Worm (Caenorhabditis elegans) whole organism, midembryonic: ENCODE data around the gene sru-30.

Experiments
- cog-1 ChIP-seq: sonication (generic microtip); optimal IDR thresholded peaks from 2 replicates; lab custom pipeline; 2016; ENCODE audit warnings: missing genetic modification characterization, missing compliant biosample characterization
- flt-1 ChIP-seq: fragments of 200-800 bp; sonication (Bioruptor generic); IDR thresholded peaks from 2 replicates; pipeline ENCODE4 v1.3.6; 2022; ENCODE audit warnings: missing genetic modification characterization, missing compliant biosample characterization
- klf-2 ChIP-seq: fragments of 200-800 bp; sonication (Bioruptor generic); conservative IDR thresholded peaks from 2 replicates; pipeline ENCODE4 v1.3.6; 2022; ENCODE audit warnings: missing genetic modification reagents, missing genetic modification characterization, missing compliant biosample characterization
- med-1 ChIP-seq: sonication (generic microtip); optimal IDR thresholded peaks from 2 replicates; lab custom pipeline; 2017; ENCODE audit warnings: missing genetic modification characterization, mild to moderate bottlenecking, missing compliant biosample characterization, antibody characterized with exemption, missing genetic modification reagents; ENCODE audit not compliant: insufficient read depth
- ref-1 ChIP-seq: fragments of 200-800 bp; sonication (Bioruptor generic); conservative IDR thresholded peaks from 2 replicates; pipeline ENCODE4 v1.3.6; 2022; ENCODE audit warnings: missing genetic modification reagents, missing genetic modification characterization, missing compliant biosample characterization
- ztf-23 ChIP-seq: fragments of 200-800 bp; sonication (Bioruptor generic); IDR thresholded peaks from 2 replicates; pipeline ENCODE4 v1.3.6; 2022; ENCODE audit warnings: missing genetic modification reagents, missing genetic modification characterization, missing compliant biosample characterization
- ztf-29 ChIP-seq: fragments of 200-800 bp; sonication (Bioruptor generic); IDR thresholded peaks from 2 replicates; pipeline ENCODE4 v1.3.6; 2022; ENCODE audit warnings: missing genetic modification reagents, missing genetic modification characterization, missing compliant biosample characterization

DNA sequence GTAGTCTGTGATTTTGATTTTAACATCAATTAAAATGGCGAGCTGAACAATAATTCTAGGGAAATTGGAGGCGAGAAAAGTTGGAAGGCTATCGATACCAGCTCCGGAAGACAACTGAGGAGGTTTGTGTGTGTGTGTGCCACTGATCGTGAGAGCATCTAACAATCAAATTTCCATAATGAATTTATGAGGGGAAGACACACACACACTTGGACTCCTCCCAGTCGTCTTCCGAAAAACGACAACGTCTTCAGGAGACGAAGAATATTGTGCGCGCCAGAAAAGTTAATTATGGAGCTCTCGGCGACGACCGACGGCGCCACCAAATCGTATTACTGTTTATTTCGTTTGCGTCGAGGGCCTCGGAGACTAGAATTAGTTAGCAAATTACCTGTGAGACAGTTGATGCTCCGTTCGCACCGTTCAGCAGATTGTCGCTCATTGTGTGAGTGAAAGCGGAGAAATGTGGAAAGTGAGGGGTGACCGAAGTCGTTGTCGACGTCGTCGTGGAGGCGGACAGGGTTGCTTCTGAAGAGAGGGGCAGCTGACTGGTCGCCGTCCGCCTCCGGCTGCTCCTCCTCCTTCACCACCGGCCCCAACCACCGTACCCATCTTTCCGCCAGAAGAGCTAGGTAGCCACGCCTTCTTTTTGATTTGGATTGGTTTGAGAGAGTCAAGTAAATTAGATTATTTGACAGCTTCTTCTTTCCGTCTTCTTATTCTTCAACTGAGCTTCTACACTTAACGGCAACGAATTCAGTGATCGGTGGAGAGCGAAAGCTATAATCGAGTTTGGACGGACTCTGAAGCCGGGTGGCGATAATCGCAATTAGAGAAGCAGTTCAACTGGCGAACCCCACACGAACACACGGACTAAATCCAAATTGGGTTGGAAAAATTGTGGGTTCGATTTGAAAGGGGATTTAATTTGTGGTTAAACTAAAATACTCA lies 44.5 kb upstream of the sru-30 start, which contains the start of gene unc-42:
- TF ChIP-seq ztf-23 (GFP tag; lab: Robert Waterston, UW) (no peak), flt-1 (GFP tag; lab: Robert Waterston, UW) (0 out of 2 replicates have a peak, but pooled peaks have one; percentile 27), med-1 (GFP tag; lab: Kevin White, UChicago) (no peak), klf-2 (GFP tag; lab: Robert Waterston, UW) (no peak), ztf-29 (GFP tag; lab: Robert Waterston, UW) (no peak), ref-1 (GFP tag; lab: Robert Waterston, UW) (no peak), cog-1 (tag; lab: Kevin White, UChicago) (no peak)
